Worm (Caenorhabditis elegans): ENCODE results near the gene B0416.10.
A peak's percentile ranks its signal among the peaks of the same experiment; 100 is the strongest.

Gene B0416.10

ce11 chrX:9259552-9259951, 14.9 kb downstream of the B0416.10 start, which contains the start of gene F18G5.1:
TSS of gene F18G5.1 (plus strand) at chrX:9259852.
- no peak for TF ChIP-seq tab-1 (GFP tag; IDR thresholded peaks at IDR 0.05)
- no peak for TF ChIP-seq flt-1 (GFP tag; IDR thresholded peaks at IDR 0.05)
- TF ChIP-seq ztf-29 (GFP tag; IDR thresholded peaks at IDR 0.05), result no peak
- TF ChIP-seq ref-1 (GFP tag; conservative IDR thresholded peaks at IDR 0.05), result no peak
- TF ChIP-seq ztf-23 (GFP tag; IDR thresholded peaks at IDR 0.05), result no peak
- no peak for TF ChIP-seq cog-1 (tag; optimal IDR thresholded peaks at IDR 0.05)
- no peak for TF ChIP-seq med-1 (GFP tag; optimal IDR thresholded peaks at IDR 0.05; ENCODE audit: insufficient read depth)
- no peak for TF ChIP-seq klf-2 (GFP tag; conservative IDR thresholded peaks at IDR 0.05)
- TF ChIP-seq T22C8.4 (GFP tag; IDR thresholded peaks at IDR 0.05), result no peak

ce11 chrX:9255993-9256392, 18.5 kb downstream of the B0416.10 start:
- TF ChIP-seq cog-1 (tag; optimal IDR thresholded peaks at IDR 0.05) (no peak), tab-1 (GFP tag; IDR thresholded peaks at IDR 0.05) (no peak), klf-2 (GFP tag; conservative IDR thresholded peaks at IDR 0.05) (no peak), T22C8.4 (GFP tag; IDR thresholded peaks at IDR 0.05) (no peak), med-1 (GFP tag; optimal IDR thresholded peaks at IDR 0.05; ENCODE audit: insufficient read depth) (no peak), ztf-29 (GFP tag; IDR thresholded peaks at IDR 0.05) (no peak), ref-1 (GFP tag; conservative IDR thresholded peaks at IDR 0.05) (no peak), ztf-23 (GFP tag; IDR thresholded peaks at IDR 0.05) (no peak), flt-1 (GFP tag; IDR thresholded peaks at IDR 0.05) (no peak)

- TF ChIP-seq tab-1 (GFP tag; IDR thresholded peaks at IDR 0.05), result no peak
- TF ChIP-seq klf-2 (GFP tag; conservative IDR thresholded peaks at IDR 0.05), result no peak
- TF ChIP-seq med-1 (GFP tag; optimal IDR thresholded peaks at IDR 0.05; ENCODE audit: insufficient read depth), result no peak
- TF ChIP-seq flt-1 (GFP tag; IDR thresholded peaks at IDR 0.05), result no peak
- TF ChIP-seq ztf-29 (GFP tag; IDR thresholded peaks at IDR 0.05), result no peak
- TF ChIP-seq cog-1 (tag; optimal IDR thresholded peaks at IDR 0.05), result no peak
- no peak for TF ChIP-seq ref-1 (GFP tag; conservative IDR thresholded peaks at IDR 0.05)
- no peak for TF ChIP-seq T22C8.4 (GFP tag; IDR thresholded peaks at IDR 0.05)
- TF ChIP-seq ztf-23 (GFP tag; IDR thresholded peaks at IDR 0.05), result no peak
Observed at ce11 chrX:9251488-9251887, 23.0 kb downstream of the B0416.10 start, which contains the start of gene pes-8. TSS of gene pes-8 (plus strand) at chrX:9251788.

- TF ChIP-seq cog-1 (tag; optimal IDR thresholded peaks at IDR 0.05), result no peak
Observed at ce11 chrX:9248083-9248805, 26.2 kb downstream of the B0416.10 start.

- TF ChIP-seq tab-1 (GFP tag; IDR thresholded peaks at IDR 0.05) (no peak), ztf-23 (GFP tag; IDR thresholded peaks at IDR 0.05) (no peak), klf-2 (GFP tag; conservative IDR thresholded peaks at IDR 0.05) (no peak), cog-1 (tag; optimal IDR thresholded peaks at IDR 0.05) (no peak), ztf-29 (GFP tag; IDR thresholded peaks at IDR 0.05) (no peak), ref-1 (GFP tag; conservative IDR thresholded peaks at IDR 0.05) (no peak), flt-1 (GFP tag; IDR thresholded peaks at IDR 0.05) (no peak), T22C8.4 (GFP tag; IDR thresholded peaks at IDR 0.05) (no peak), med-1 (GFP tag; optimal IDR thresholded peaks at IDR 0.05; ENCODE audit: insufficient read depth) (no peak)
Observed at ce11 chrX:9246625-9247024, 27.8 kb downstream of the B0416.10 start.

- TF ChIP-seq T22C8.4 (GFP tag; IDR thresholded peaks at IDR 0.05), result no peak
- no peak for TF ChIP-seq med-1 (GFP tag; optimal IDR thresholded peaks at IDR 0.05; ENCODE audit: insufficient read depth)
- no peak for TF ChIP-seq cog-1 (tag; optimal IDR thresholded peaks at IDR 0.05)
Observed at ce11 chrX:9243257-9243656, 31.2 kb downstream of the B0416.10 start, which contains the start of gene gpa-12. TSS of gene gpa-12 (plus strand) at chrX:9243557.

ce11 chrX:9242123-9242522, 32.4 kb downstream of the B0416.10 start, which contains the start of gene lgc-4:
TSS of gene lgc-4 (minus strand) at chrX:9242223.
- no peak for TF ChIP-seq T22C8.4 (GFP tag; IDR thresholded peaks at IDR 0.05)
- no peak for TF ChIP-seq ref-1 (GFP tag; conservative IDR thresholded peaks at IDR 0.05)
- TF ChIP-seq med-1 (GFP tag; optimal IDR thresholded peaks at IDR 0.05; ENCODE audit: insufficient read depth), result no peak
- no peak for TF ChIP-seq klf-2 (GFP tag; conservative IDR thresholded peaks at IDR 0.05)
- no peak for TF ChIP-seq cog-1 (tag; optimal IDR thresholded peaks at IDR 0.05)
- TF ChIP-seq ztf-23 (GFP tag; IDR thresholded peaks at IDR 0.05), result no peak
- TF ChIP-seq ztf-29 (GFP tag; IDR thresholded peaks at IDR 0.05), result no peak
- TF ChIP-seq tab-1 (GFP tag; IDR thresholded peaks at IDR 0.05), result no peak
- TF ChIP-seq flt-1 (GFP tag; IDR thresholded peaks at IDR 0.05), result no peak

- TF ChIP-seq med-1 (GFP tag; optimal IDR thresholded peaks at IDR 0.05; ENCODE audit: insufficient read depth), result no peak
- no peak for TF ChIP-seq ref-1 (GFP tag; conservative IDR thresholded peaks at IDR 0.05)
- no peak for TF ChIP-seq tab-1 (GFP tag; IDR thresholded peaks at IDR 0.05)
- TF ChIP-seq ztf-23 (GFP tag; IDR thresholded peaks at IDR 0.05), result no peak
- no peak for TF ChIP-seq klf-2 (GFP tag; conservative IDR thresholded peaks at IDR 0.05)
- TF ChIP-seq cog-1 (tag; optimal IDR thresholded peaks at IDR 0.05), result no peak
- no peak for TF ChIP-seq T22C8.4 (GFP tag; IDR thresholded peaks at IDR 0.05)
- no peak; the same call in 1 of the 2 replicates for TF ChIP-seq flt-1 (GFP tag; IDR thresholded peaks at IDR 0.05)
- no peak for TF ChIP-seq ztf-29 (GFP tag; IDR thresholded peaks at IDR 0.05)
Observed at ce11 chrX:9238692-9239091, 35.8 kb downstream of the B0416.10 start.

ce11 chrX:9237708-9238107, 36.8 kb downstream of the B0416.10 start:
- TF ChIP-seq T22C8.4 (GFP tag; IDR thresholded peaks at IDR 0.05) (no peak), ztf-23 (GFP tag; IDR thresholded peaks at IDR 0.05) (0 out of 2 replicates have a peak, but pooled peaks have one; percentile 27)

- no peak for TF ChIP-seq ztf-23 (GFP tag; IDR thresholded peaks at IDR 0.05)
- TF ChIP-seq cog-1 (tag; optimal IDR thresholded peaks at IDR 0.05), result no peak
- TF ChIP-seq flt-1 (GFP tag; IDR thresholded peaks at IDR 0.05), result no peak
- TF ChIP-seq med-1 (GFP tag; optimal IDR thresholded peaks at IDR 0.05; ENCODE audit: insufficient read depth), result no peak
- no peak for TF ChIP-seq klf-2 (GFP tag; conservative IDR thresholded peaks at IDR 0.05)
- no peak for TF ChIP-seq ref-1 (GFP tag; conservative IDR thresholded peaks at IDR 0.05)
- no peak for TF ChIP-seq tab-1 (GFP tag; IDR thresholded peaks at IDR 0.05)
- TF ChIP-seq T22C8.4 (GFP tag; IDR thresholded peaks at IDR 0.05), result no peak
- no peak for TF ChIP-seq ztf-29 (GFP tag; IDR thresholded peaks at IDR 0.05)
Observed at ce11 chrX:9234518-9234917, 40.0 kb downstream of the B0416.10 start, which contains the start of gene col-175. TSS of gene col-175 (minus strand) at chrX:9234618.
